Fruit fly (Drosophila melanogaster): Measurements from ENCODE around the gene Cpr65Aw.

The Cpr65Aw gene

DNA sequence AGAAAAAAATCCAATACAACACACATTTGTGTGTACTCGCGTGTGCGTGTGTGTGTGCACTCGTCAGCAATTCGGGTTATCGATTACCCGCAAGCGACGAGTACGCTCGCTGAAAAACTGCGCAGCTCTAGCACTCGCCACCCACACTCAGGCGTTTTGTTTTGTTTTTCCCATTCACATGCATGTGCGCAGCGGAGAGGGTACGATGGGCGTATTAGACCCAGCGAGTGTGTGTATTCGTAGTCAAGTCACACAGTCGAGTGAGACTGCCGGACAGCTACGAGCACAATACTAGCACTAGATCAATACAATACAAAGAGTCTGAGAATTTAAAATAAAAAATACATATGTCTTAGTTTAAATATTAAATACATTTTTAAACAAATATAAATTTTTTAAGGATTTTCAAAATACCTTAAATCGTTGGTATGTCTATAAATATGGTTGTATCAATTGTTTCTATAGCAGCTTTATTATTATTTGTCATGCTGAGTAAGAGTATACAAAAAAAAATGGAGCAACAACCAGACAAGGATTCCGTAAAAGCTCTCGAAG lies 42.7 kb upstream of the Cpr65Aw start, which contains the start of the genes D19B and CG43293 (continued):
- TF ChIP-seq Blimp-1 (GFP tag; optimal IDR thresholded peaks at IDR 0.05) = no peak
- peak; percentile 71 for TF ChIP-seq fd59A (GFP tag; optimal IDR thresholded peaks at IDR 0.05)
- TF ChIP-seq fkh (GFP tag; optimal IDR thresholded peaks at IDR 0.05) = peak; percentile 89
- peak; percentile 85 for TF ChIP-seq CG6792 (GFP tag; optimal IDR thresholded peaks at IDR 0.05)
- TF ChIP-seq Sox15 (GFP tag; optimal IDR thresholded peaks at IDR 0.05) = peak; percentile 72
- TF ChIP-seq CG16779 (tag; optimal IDR thresholded peaks at IDR 0.05) = peak; percentile 81
- peak; percentile 76 for TF ChIP-seq CG6808 (GFP tag; optimal IDR thresholded peaks at IDR 0.05)
- peak; percentile 91 for TF ChIP-seq CG15336 (GFP tag; IDR thresholded peaks at IDR 0.05)
- TF ChIP-seq cyc (GFP tag; optimal IDR thresholded peaks at IDR 0.05) = peak; percentile 84
- peak; percentile 83 for TF ChIP-seq Smox (GFP tag; optimal IDR thresholded peaks at IDR 0.05)
- TF ChIP-seq vri (GFP tag; optimal IDR thresholded peaks at IDR 0.05) = no peak
- TF ChIP-seq dsx (GFP tag; optimal IDR thresholded peaks at IDR 0.05; ENCODE audit: poor library complexity, severe bottlenecking) = peak; percentile 77
- peak; percentile 91 for TF ChIP-seq CG8119 (GFP tag; IDR thresholded peaks at IDR 0.05)
- TF ChIP-seq Ets21C (GFP tag; optimal IDR thresholded peaks at IDR 0.05) = peak; percentile 74
- TF ChIP-seq ss (GFP tag; optimal IDR thresholded peaks at IDR 0.05) = no peak
- TF ChIP-seq spab (GFP tag; optimal IDR thresholded peaks at IDR 0.05) = peak; percentile 81
- TF ChIP-seq CG11902 (GFP tag; optimal IDR thresholded peaks at IDR 0.05) = peak; percentile 68
- peak; percentile 88 for TF ChIP-seq Sox14 (GFP tag; optimal IDR thresholded peaks at IDR 0.05)

DNA sequence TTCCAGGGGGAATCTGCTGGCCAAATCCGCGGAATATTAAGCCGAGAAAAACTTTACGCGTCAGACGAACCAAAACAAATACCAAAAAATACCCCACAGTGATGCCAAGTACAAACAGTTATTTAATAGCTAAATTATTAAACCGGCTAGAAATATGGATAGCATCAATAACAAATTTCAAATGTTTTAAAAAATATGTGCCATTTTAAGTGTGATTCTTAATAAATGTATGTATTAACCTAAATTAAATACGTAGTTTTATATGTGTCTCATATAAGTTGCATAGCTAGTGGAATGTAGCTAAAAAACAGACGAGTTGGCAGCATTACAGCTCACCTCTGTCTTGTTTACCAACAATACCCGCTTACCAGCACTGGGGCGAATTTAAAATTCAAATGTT lies 39.6 kb upstream of the Cpr65Aw start, which contains the start of gene CG10274:
TSS of gene CG10274 (minus strand) at position 54 of the 400 bp plus-strand sequence.
- TF ChIP-seq Hr38 (GFP tag; optimal IDR thresholded peaks at IDR 0.05) (no peak), CG16779 (tag; optimal IDR thresholded peaks at IDR 0.05) (no peak), eg (GFP tag; IDR thresholded peaks at IDR 0.05) (peak; percentile 36; the same call in 1 of the 3 replicates), Gug (GFP tag; IDR thresholded peaks at IDR 0.05) (peak; percentile 43; the same call in 1 of the 2 replicates), net (GFP tag; optimal IDR thresholded peaks at IDR 0.05) (no peak), Eip75B (GFP tag; optimal IDR thresholded peaks at IDR 0.05) (no peak), dsx (GFP tag; optimal IDR thresholded peaks at IDR 0.05; ENCODE audit: poor library complexity, severe bottlenecking) (no peak), CG4318 (GFP tag; optimal IDR thresholded peaks at IDR 0.05) (no peak), dac (GFP tag; optimal IDR thresholded peaks at IDR 0.05) (no peak), ss (GFP tag; optimal IDR thresholded peaks at IDR 0.05) (no peak), lz (GFP tag; optimal IDR thresholded peaks at IDR 0.05) (peak; percentile 77), Hr39 (GFP tag; optimal IDR thresholded peaks at IDR 0.05) (peak; percentile 82), cyc (GFP tag; optimal IDR thresholded peaks at IDR 0.05) (peak; percentile 71), CG6276 (GFP tag; optimal IDR thresholded peaks at IDR 0.05) (no peak), CG9139 (GFP tag; optimal IDR thresholded peaks at IDR 0.05) (no peak), CG7368 (GFP tag; optimal IDR thresholded peaks at IDR 0.05) (no peak), Sox102F (GFP tag; optimal IDR thresholded peaks at IDR 0.05) (no peak), esn (GFP tag; optimal IDR thresholded peaks at IDR 0.05) (peak; percentile 79), CG6792 (GFP tag; optimal IDR thresholded peaks at IDR 0.05) (peak; percentile 46), Ets96B (tag; optimal IDR thresholded peaks at IDR 0.05) (peak; percentile 64), CG10631 (GFP tag; optimal IDR thresholded peaks at IDR 0.05) (no peak), CG11902 (GFP tag; optimal IDR thresholded peaks at IDR 0.05) (peak; percentile 63), fd85E (GFP tag; optimal IDR thresholded peaks at IDR 0.05) (no peak), Sox14 (GFP tag; optimal IDR thresholded peaks at IDR 0.05) (no peak), CG15336 (GFP tag; IDR thresholded peaks at IDR 0.05) (no peak), Lpt (GFP tag; optimal IDR thresholded peaks at IDR 0.05) (no peak), CG8319 (GFP tag; optimal IDR thresholded peaks at IDR 0.05) (peak; percentile 52), CG3919 (GFP tag; optimal IDR thresholded peaks at IDR 0.05) (no peak), Eip78C (GFP tag) (no peak), achi (GFP tag; optimal IDR thresholded peaks at IDR 0.05) (no peak), CG3032 (tag; optimal IDR thresholded peaks at IDR 0.05) (peak; percentile 78), CG11762 (GFP tag; optimal IDR thresholded peaks at IDR 0.05; ENCODE audit: insufficient read depth) (no peak), CG11294 (GFP tag; IDR thresholded peaks at IDR 0.05) (no peak; the same call in 1 of the 2 replicates), Eip93F (GFP tag; optimal IDR thresholded peaks at IDR 0.05) (no peak), CG8119 (GFP tag; IDR thresholded peaks at IDR 0.05) (no peak), CG8632 (GFP tag; optimal IDR thresholded peaks at IDR 0.05) (no peak), acj6 (GFP tag; optimal IDR thresholded peaks at IDR 0.05) (no peak), Smox (GFP tag; optimal IDR thresholded peaks at IDR 0.05) (no peak), CG10669 (GFP tag; optimal IDR thresholded peaks at IDR 0.05) (no peak), salr (GFP tag; optimal IDR thresholded peaks at IDR 0.05) (peak in 1 of 2 experiments; percentile 22)
